Worm (Caenorhabditis elegans) whole organism, early embryonic: ENCODE data around the gene srz-101.

Experiments
- ama-1 ChIP-seq: fragments of 150-350 bp; optimal IDR thresholded peaks from 2 replicates; lab custom pipeline; 2014
- tbx-37 ChIP-seq: fragments of 200-800 bp; sonication (Bioruptor generic); conservative IDR thresholded peaks from 2 replicates; pipeline ENCODE4 v1.3.6; 2022; ENCODE audit warnings: missing genetic modification reagents, missing genetic modification characterization, missing compliant biosample characterization

ce11 chrV:16682886-16683285 is 11.8 kb upstream of the srz-101 start, which contains the start of gene srw-36:
- TF ChIP-seq ama-1 (lab: Kevin White, UChicago) (no peak), tbx-37 (no peak)
